Worm (Caenorhabditis elegans) whole organism, L3 larva: ENCODE measurements around the gene Y38E10A.1.

ENCODE experiments used
- R02D3.7 ChIP-seq: fragments of 150-350 bp; optimal IDR thresholded peaks from 2 replicates; lab custom pipeline; 2014; ENCODE audit warnings: missing biosample characterization, missing genetic modification characterization
- ama-1 ChIP-seq: fragments of 150-350 bp; optimal IDR thresholded peaks from 2 replicates; lab custom pipeline; 2018
- ceh-16 ChIP-seq: sonication (generic microtip); optimal IDR thresholded peaks from 2 replicates; lab custom pipeline; 2017; ENCODE audit warnings: missing biosample characterization, missing genetic modification characterization
- elt-2 ChIP-seq: sonication (generic microtip); optimal IDR thresholded peaks from 2 replicates; lab custom pipeline; 2016; ENCODE audit warnings: missing genetic modification reagents, mild to moderate bottlenecking, missing genetic modification characterization, missing compliant biosample characterization
- fkh-10 ChIP-seq: sonication (generic microtip); optimal IDR thresholded peaks from 2 replicates; lab custom pipeline; 2017; ENCODE audit warnings: missing biosample characterization, missing genetic modification reagents, missing genetic modification characterization
- fos-1 ChIP-seq: fragments of 150-350 bp; optimal IDR thresholded peaks from 2 replicates; lab custom pipeline; 2014; ENCODE audit warnings: missing biosample characterization, missing genetic modification characterization
- mdl-1 ChIP-seq: fragments of 150-350 bp; optimal IDR thresholded peaks from 2 replicates; lab custom pipeline; 2014; ENCODE audit warnings: missing biosample characterization, missing genetic modification characterization
- nfya-1 ChIP-seq: sonication (generic microtip); optimal IDR thresholded peaks from 2 replicates; lab custom pipeline; 2017; ENCODE audit warnings: missing genetic modification characterization, mild to moderate bottlenecking, missing compliant biosample characterization, antibody characterized with exemption, moderate library complexity; ENCODE audit not compliant: insufficient read depth
- pha-4 ChIP-seq: fragments of 150-350 bp; optimal IDR thresholded peaks from 2 replicates; lab custom pipeline; 2014; ENCODE audit warnings: missing biosample characterization, missing genetic modification reagents, missing genetic modification characterization
- skn-1 ChIP-seq: fragments of 150-350 bp; optimal IDR thresholded peaks from 2 replicates; lab custom pipeline; 2014; ENCODE audit warnings: missing biosample characterization, missing genetic modification characterization
- snpc-4 ChIP-seq: fragments of 150-350 bp; optimal IDR thresholded peaks from 2 replicates; lab custom pipeline; 2014; ENCODE audit warnings: missing biosample characterization, missing genetic modification characterization
- unc-39 ChIP-seq: sonication (generic microtip); optimal IDR thresholded peaks from 4 replicates; lab custom pipeline; 2017; ENCODE audit warnings: missing biosample characterization, missing genetic modification characterization
- unc-62 ChIP-seq: fragments of 150-350 bp; sonication (generic microtip); optimal IDR thresholded peaks from 4 replicates; lab custom pipeline; 2014; ENCODE audit warnings: missing biosample characterization, missing genetic modification reagents, missing genetic modification characterization
- ztf-11 ChIP-seq: fragments of 150-350 bp; optimal IDR thresholded peaks from 2 replicates; lab custom pipeline; 2014; ENCODE audit warnings: missing biosample characterization, missing genetic modification characterization

DNA sequence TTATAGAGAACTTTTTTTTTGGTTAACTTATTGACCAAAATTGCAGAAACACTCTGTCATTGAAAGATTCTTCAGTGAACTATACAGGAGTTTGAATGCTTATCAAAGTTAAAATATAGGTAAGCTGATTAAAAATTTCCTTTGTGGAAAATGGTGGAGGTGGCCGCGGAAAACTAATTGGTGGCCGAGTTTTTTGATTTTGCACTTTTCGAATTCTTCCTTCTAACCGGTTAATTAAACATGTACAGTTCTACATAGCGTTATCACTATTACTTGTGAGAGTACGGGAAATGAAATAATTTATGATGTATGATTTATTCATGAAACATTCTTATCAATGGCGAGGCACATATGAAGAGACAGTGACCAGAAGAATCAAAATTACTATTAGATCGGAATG lies 7.3 kb upstream of the Y38E10A.1 start, which contains the start of gene clec-8:
- no peak for TF ChIP-seq ama-1 (lab: Kevin White, UChicago)
- TF ChIP-seq nfya-1 (tag; lab: Kevin White, UChicago): no peak
- peak; percentile 74 for TF ChIP-seq elt-2 (tag; lab: Kevin White, UChicago)
- no peak for TF ChIP-seq snpc-4 (tag; lab: Kevin White, UChicago)
- TF ChIP-seq unc-39 (tag; lab: Kevin White, UChicago): no peak
- TF ChIP-seq fos-1 (tag; lab: Kevin White, UChicago): no peak
- no peak for TF ChIP-seq R02D3.7 (tag; lab: Kevin White, UChicago)
- TF ChIP-seq ztf-11 (tag; lab: Kevin White, UChicago): no peak
- no peak for TF ChIP-seq fkh-10 (GFP tag; lab: Kevin White, UChicago)
- TF ChIP-seq mdl-1 (tag; lab: Kevin White, UChicago): no peak
- no peak for TF ChIP-seq unc-62 (GFP tag; lab: Kevin White, UChicago)
- TF ChIP-seq skn-1 (tag; lab: Kevin White, UChicago): no peak
- TF ChIP-seq pha-4 (tag; lab: Kevin White, UChicago): no peak
- no peak for TF ChIP-seq ceh-16
